Fruit fly (Drosophila melanogaster) whole organism, embryonic: ENCODE measurements around the gene CG14984.
A peak's percentile ranks its signal among the peaks of the same experiment; 100 is the strongest.

Experiments used
- ATbp ChIP-seq: fragments of 200-800 bp; sonication (Bioruptor generic); optimal IDR thresholded peaks from 2 replicates; lab custom pipeline; 2017; ENCODE audit warnings: missing biosample characterization, mild to moderate bottlenecking, missing genetic modification characterization, missing genetic modification reagents
- Ada2b ChIP-seq: fragments of 200-800 bp; sonication (Bioruptor generic); IDR thresholded peaks from 2 replicates; pipeline ENCODE4 v1.3.6; 2022; ENCODE audit warnings: missing biosample characterization, missing genetic modification characterization
- Atf3 ChIP-seq: fragments of 200-800 bp; sonication (Bioruptor generic); optimal IDR thresholded peaks from 3 replicates; lab custom pipeline; 2016; ENCODE audit warnings: missing biosample characterization, missing genetic modification characterization
- CG10274 ChIP-seq: fragments of 200-800 bp; sonication (Bioruptor generic); optimal IDR thresholded peaks from 3 replicates; lab custom pipeline; 2017; ENCODE audit warnings: missing biosample characterization, mild to moderate bottlenecking, missing genetic modification characterization
- CG10366 ChIP-seq: fragments of 200-800 bp; sonication (Bioruptor generic); IDR thresholded peaks from 2 replicates; pipeline ENCODE4 v1.3.6; 2022; ENCODE audit warnings: missing biosample characterization, missing genetic modification characterization
- CG11723 ChIP-seq: fragments of 200-800 bp; sonication (Bioruptor generic); optimal IDR thresholded peaks from 2 replicates; lab custom pipeline; 2017; ENCODE audit warnings: missing biosample characterization, mild to moderate bottlenecking, missing genetic modification characterization
- CG13775 ChIP-seq: fragments of 200-800 bp; sonication (Bioruptor generic); optimal IDR thresholded peaks from 3 replicates; lab custom pipeline; 2017; ENCODE audit warnings: missing biosample characterization, mild to moderate bottlenecking, missing genetic modification characterization
- CG14441 ChIP-seq: fragments of 200-800 bp; sonication (Bioruptor generic); IDR thresholded peaks from 2 replicates; pipeline ENCODE4 v1.3.6; 2022; ENCODE audit warnings: missing biosample characterization, missing genetic modification characterization
- CG16779 ChIP-seq: fragments of 200-800 bp; sonication (Bioruptor generic); IDR thresholded peaks from 2 replicates; pipeline ENCODE4 v1.3.6; 2022; ENCODE audit warnings: missing biosample characterization, missing genetic modification characterization
- CG17186 ChIP-seq: fragments of 200-800 bp; sonication (Bioruptor generic); optimal IDR thresholded peaks from 3 replicates; lab custom pipeline; 2017; ENCODE audit warnings: missing biosample characterization, missing genetic modification reagents, missing genetic modification characterization
- CG17802 ChIP-seq: fragments of 200-800 bp; sonication (Bioruptor generic); optimal IDR thresholded peaks from 2 replicates; lab custom pipeline; 2018; ENCODE audit warnings: missing biosample characterization, mild to moderate bottlenecking, missing genetic modification characterization, moderate library complexity
- CG18011 ChIP-seq: fragments of 200-800 bp; sonication (Bioruptor generic); optimal IDR thresholded peaks from 2 replicates; lab custom pipeline; 2017; ENCODE audit warnings: missing biosample characterization, missing genetic modification characterization, mild to moderate bottlenecking, moderate library complexity, missing genotype
- CG18764 ChIP-seq: fragments of 200-800 bp; sonication (Bioruptor generic); optimal IDR thresholded peaks from 3 replicates; lab custom pipeline; 2016; ENCODE audit warnings: missing biosample characterization, missing genetic modification characterization
- CG2120 ChIP-seq: fragments of 200-800 bp; sonication (Bioruptor generic); optimal IDR thresholded peaks from 3 replicates; lab custom pipeline; 2016; ENCODE audit warnings: missing biosample characterization, missing genetic modification characterization
- CG2202 ChIP-seq: fragments of 200-800 bp; sonication (Bioruptor generic); optimal IDR thresholded peaks from 2 replicates; lab custom pipeline; 2018; ENCODE audit warnings: missing biosample characterization, mild to moderate bottlenecking, missing genetic modification characterization
- CG4404 ChIP-seq: fragments of 200-800 bp; sonication (Bioruptor generic); IDR thresholded peaks from 2 replicates; pipeline ENCODE4 v1.3.6; 2022; ENCODE audit warnings: missing biosample characterization, missing genetic modification characterization
- CG7928 ChIP-seq: fragments of 200-800 bp; sonication (Bioruptor generic); optimal IDR thresholded peaks from 2 replicates; lab custom pipeline; 2017; ENCODE audit warnings: missing biosample characterization, mild to moderate bottlenecking, missing genetic modification characterization
- CG7987 ChIP-seq: fragments of 200-800 bp; sonication (Bioruptor generic); optimal IDR thresholded peaks from 2 replicates; lab custom pipeline; 2018; ENCODE audit warnings: missing biosample characterization, mild to moderate bottlenecking, missing genetic modification characterization, moderate library complexity
- CG9437 ChIP-seq: fragments of 200-800 bp; sonication (Bioruptor generic); optimal IDR thresholded peaks from 2 replicates; lab custom pipeline; 2018; ENCODE audit warnings: missing biosample characterization, mild to moderate bottlenecking, missing genetic modification characterization
- CG9876 ChIP-seq: fragments of 200-800 bp; sonication (Bioruptor generic); optimal IDR thresholded peaks from 2 replicates; lab custom pipeline; 2016; ENCODE audit warnings: missing biosample characterization, missing genetic modification characterization
- D ChIP-seq, 2 experiments: fragments of 200-800 bp in 1 of 2; fragments of >200 bp in 1 of 2; sonication (Bioruptor generic) in 1 of 2; optimal IDR thresholded peaks; 2 replicates in 1 of 2; 3 replicates in 1 of 2; lab custom pipeline; 2017; ENCODE audit warnings: mild to moderate bottlenecking in 1 of 2, missing biosample characterization in 1 of 2, missing genetic modification characterization in 1 of 2, missing genetic modification reagents in 1 of 2
- Eip74EF ChIP-seq, 2 experiments: fragments of 200-800 bp in 1 of 2; fragments of >200 bp in 1 of 2; sonication (Bioruptor generic) in 1 of 2; optimal IDR thresholded peaks; 2 replicates each; lab custom pipeline; 2017 to 2019; ENCODE audit warnings: missing biosample characterization in 2 of 2, missing genetic modification characterization in 2 of 2, mild to moderate bottlenecking in 1 of 2, moderate library complexity in 1 of 2
- Fer3 ChIP-seq: fragments of 200-800 bp; sonication (Bioruptor generic); optimal IDR thresholded peaks from 2 replicates; lab custom pipeline; 2018; ENCODE audit warnings: missing biosample characterization, mild to moderate bottlenecking, missing genetic modification characterization, moderate library complexity
- HLHmδ ChIP-seq: fragments of 200-800 bp; sonication (Bioruptor generic); optimal IDR thresholded peaks from 2 replicates; lab custom pipeline; 2018; ENCODE audit warnings: missing biosample characterization, mild to moderate bottlenecking, missing genetic modification characterization, moderate library complexity
- Jarid2 ChIP-seq: fragments of 200-800 bp; sonication (Bioruptor generic); optimal IDR thresholded peaks from 3 replicates; lab custom pipeline; 2017; ENCODE audit warnings: mild to moderate bottlenecking, missing biosample characterization, missing genetic modification reagents, missing genetic modification characterization
- Kr ChIP-seq: fragments of 200-800 bp; sonication (Bioruptor generic); optimal IDR thresholded peaks from 2 replicates; lab custom pipeline; 2017; ENCODE audit warnings: missing biosample characterization, mild to moderate bottlenecking, missing genetic modification characterization
- Max ChIP-seq: fragments of 200-800 bp; sonication (Bioruptor generic); optimal IDR thresholded peaks from 2 replicates; lab custom pipeline; 2016; ENCODE audit warnings: missing biosample characterization, mild to moderate bottlenecking, missing genetic modification characterization
- Sox102F ChIP-seq: fragments of 200-800 bp; sonication (Bioruptor generic); optimal IDR thresholded peaks from 2 replicates; lab custom pipeline; 2018; ENCODE audit warnings: missing biosample characterization, mild to moderate bottlenecking, missing genetic modification characterization, moderate library complexity
- ac ChIP-seq: fragments of 200-800 bp; sonication (Bioruptor generic); optimal IDR thresholded peaks from 3 replicates; lab custom pipeline; 2017; ENCODE audit warnings: missing biosample characterization, mild to moderate bottlenecking, missing genetic modification characterization
- al ChIP-seq: fragments of 200-800 bp; sonication (Bioruptor generic); IDR thresholded peaks from 2 replicates; pipeline ENCODE4 v1.3.6; 2022; ENCODE audit warnings: missing biosample characterization, missing genetic modification characterization
- ems ChIP-seq: fragments of 200-800 bp; sonication (Bioruptor generic); optimal IDR thresholded peaks from 3 replicates; lab custom pipeline; 2016; ENCODE audit warnings: missing biosample characterization, missing genetic modification characterization
- fd3F ChIP-seq: fragments of 200-800 bp; sonication (Bioruptor generic); optimal IDR thresholded peaks from 2 replicates; lab custom pipeline; 2018; ENCODE audit warnings: missing biosample characterization, mild to moderate bottlenecking, missing genetic modification characterization, moderate library complexity
- fu2 ChIP-seq: fragments of 200-800 bp; sonication (Bioruptor generic); optimal IDR thresholded peaks from 2 replicates; lab custom pipeline; 2016; ENCODE audit warnings: missing biosample characterization, missing genetic modification characterization
- grau ChIP-seq: fragments of 200-800 bp; optimal IDR thresholded peaks from 3 replicates; lab custom pipeline; 2019; ENCODE audit warnings: missing biosample characterization, mild to moderate bottlenecking, missing genetic modification characterization, moderate library complexity
- ham ChIP-seq: fragments of 200-800 bp; sonication (Bioruptor generic); IDR thresholded peaks from 2 replicates; pipeline ENCODE4 v1.3.6; 2022; ENCODE audit warnings: missing biosample characterization, missing genetic modification characterization
- kah ChIP-seq: fragments of 200-800 bp; sonication (Bioruptor generic); optimal IDR thresholded peaks from 2 replicates; lab custom pipeline; 2018; ENCODE audit warnings: missing biosample characterization, mild to moderate bottlenecking, missing genetic modification characterization
- lab ChIP-seq: fragments of 200-800 bp; sonication (Bioruptor generic); optimal IDR thresholded peaks from 3 replicates; lab custom pipeline; 2017; ENCODE audit warnings: missing biosample characterization, missing genetic modification characterization, mild to moderate bottlenecking, moderate library complexity, missing genetic modification reagents
- luna ChIP-seq: fragments of 200-800 bp; sonication (Bioruptor generic); optimal IDR thresholded peaks from 2 replicates; lab custom pipeline; 2016; ENCODE audit warnings: missing biosample characterization, missing genetic modification characterization
- mam ChIP-seq: fragments of 200-800 bp; sonication (Bioruptor generic); optimal IDR thresholded peaks from 3 replicates; lab custom pipeline; 2016; ENCODE audit warnings: missing biosample characterization, missing genetic modification characterization
- mirr ChIP-seq: fragments of 200-800 bp; sonication (Bioruptor generic); optimal IDR thresholded peaks from 3 replicates; lab custom pipeline; 2018; ENCODE audit warnings: missing biosample characterization, mild to moderate bottlenecking, missing genetic modification characterization
- nau ChIP-seq: fragments of 200-800 bp; sonication (Bioruptor generic); optimal IDR thresholded peaks from 3 replicates; lab custom pipeline; 2017; ENCODE audit warnings: missing biosample characterization, mild to moderate bottlenecking, missing genetic modification characterization, missing genetic modification reagents
- odd ChIP-seq: fragments of 200-800 bp; sonication (Bioruptor generic); optimal IDR thresholded peaks from 2 replicates; lab custom pipeline; 2017; ENCODE audit warnings: missing biosample characterization, mild to moderate bottlenecking, missing genetic modification characterization
- pita ChIP-seq: fragments of 200-800 bp; sonication (Bioruptor generic); optimal IDR thresholded peaks from 2 replicates; lab custom pipeline; 2017; ENCODE audit warnings: missing biosample characterization, mild to moderate bottlenecking, missing genetic modification characterization
- pros ChIP-seq: fragments of 200-800 bp; sonication (Bioruptor generic); optimal IDR thresholded peaks from 3 replicates; lab custom pipeline; 2019; ENCODE audit warnings: missing biosample characterization, mild to moderate bottlenecking, missing genetic modification characterization, moderate library complexity
- scrt ChIP-seq: fragments of 200-800 bp; sonication (Bioruptor generic); optimal IDR thresholded peaks from 2 replicates; lab custom pipeline; 2018; ENCODE audit warnings: missing biosample characterization, mild to moderate bottlenecking, missing genetic modification characterization, moderate library complexity
- sd ChIP-seq: fragments of 200-800 bp; sonication (Bioruptor generic); optimal IDR thresholded peaks from 3 replicates; lab custom pipeline; 2018; ENCODE audit warnings: missing biosample characterization, mild to moderate bottlenecking, missing genetic modification characterization, moderate library complexity
- shn ChIP-seq: fragments of 200-800 bp; sonication (Bioruptor generic); optimal IDR thresholded peaks from 3 replicates; lab custom pipeline; 2016; ENCODE audit warnings: missing biosample characterization, missing genetic modification characterization
- trem ChIP-seq: fragments of 200-800 bp; optimal IDR thresholded peaks from 3 replicates; lab custom pipeline; 2019; ENCODE audit warnings: missing biosample characterization, mild to moderate bottlenecking, missing genetic modification characterization, moderate library complexity
- wdn ChIP-seq: fragments of 200-800 bp; sonication (Bioruptor generic); IDR thresholded peaks from 2 replicates; pipeline ENCODE4 v1.3.6; 2022; ENCODE audit warnings: missing biosample characterization, missing genetic modification characterization

CG14984 gene

dm6 chr3L:3935567-3936207, 16.7 kb downstream of the CG14984 start, which contains the start of gene Eip63F-1 (continued):
- peak; percentile 70 for TF ChIP-seq lab
- no peak for TF ChIP-seq Atf3 (GFP tag; lab: Kevin White, UChicago)
- no peak for TF ChIP-seq CG9876 (GFP tag; lab: Kevin White, UChicago)
- peak; percentile 36 for TF ChIP-seq sd (tag; lab: Kevin White, UChicago)
- TF ChIP-seq CG11723: no peak
- no peak for TF ChIP-seq Kr (GFP tag; lab: Kevin White, UChicago)
- peak; percentile 60 for TF ChIP-seq Jarid2 (GFP tag; lab: Kevin White, UChicago)
- TF ChIP-seq grau (tag; lab: Kevin White, UChicago): peak; percentile 79
- TF ChIP-seq D (optimal IDR thresholded peaks at IDR 0.05; lab: Kevin White, UChicago): no peak
- peak; percentile 52 for TF ChIP-seq D (GFP tag; optimal IDR thresholded peaks at IDR 0.05; lab: Kevin White, UChicago)
- no peak for TF ChIP-seq ac (GFP tag; lab: Kevin White, UChicago)
- peak; percentile 39 for TF ChIP-seq nau (GFP tag; lab: Kevin White, UChicago)
- no peak for TF ChIP-seq HLHmδ (GFP tag; lab: Kevin White, UChicago)
- TF ChIP-seq CG13775 (GFP tag; lab: Kevin White, UChicago): peak; percentile 55
- TF ChIP-seq al: peak; percentile 54; the same call in 1 of the 2 replicates
- peak; percentile 53 for TF ChIP-seq kah (GFP tag; lab: Kevin White, UChicago)
- TF ChIP-seq Fer3: peak; percentile 61
- TF ChIP-seq CG17802 (tag; lab: Kevin White, UChicago): no peak
- peak; percentile 51 for TF ChIP-seq ATbp
- peak; percentile 56 for TF ChIP-seq fd3F (GFP tag; lab: Kevin White, UChicago)
- peak; percentile 63; the same call in 1 of the 2 replicates for TF ChIP-seq CG10366 (GFP tag; lab: Robert Waterston, UW)
- no peak for TF ChIP-seq shn (GFP tag; lab: Kevin White, UChicago)
- TF ChIP-seq mirr (GFP tag; lab: Kevin White, UChicago): no peak
- TF ChIP-seq luna (GFP tag; lab: Kevin White, UChicago): no peak
- no peak for TF ChIP-seq ems (GFP tag; lab: Kevin White, UChicago)
- TF ChIP-seq trem (tag; lab: Kevin White, UChicago): peak; percentile 28
- TF ChIP-seq odd (GFP tag; lab: Kevin White, UChicago): peak; percentile 51
- no peak for TF ChIP-seq pros (GFP tag; lab: Kevin White, UChicago)
- TF ChIP-seq CG7987 (GFP tag; lab: Kevin White, UChicago): no peak
- no peak for TF ChIP-seq wdn (GFP tag; lab: Robert Waterston, UW)
- TF ChIP-seq ham (GFP tag; lab: Robert Waterston, UW): no peak
- TF ChIP-seq mam: no peak
- peak; percentile 81 for TF ChIP-seq scrt (GFP tag; lab: Kevin White, UChicago)
- peak; percentile 75 for TF ChIP-seq CG9437 (GFP tag; lab: Kevin White, UChicago)
- TF ChIP-seq CG4404: peak; percentile 19; the same call in 1 of the 2 replicates
- peak; percentile 11 for TF ChIP-seq Max
- TF ChIP-seq CG2202 (tag; lab: Kevin White, UChicago): no peak
- peak; percentile 81 for TF ChIP-seq Sox102F
- TF ChIP-seq CG10274 (GFP tag; lab: Kevin White, UChicago): peak; percentile 36
- no peak for TF ChIP-seq pita (GFP tag; lab: Kevin White, UChicago)
- TF ChIP-seq Ada2b: peak; percentile 35; the same call in 1 of the 2 replicates
- no peak for TF ChIP-seq CG17186
- no peak for TF ChIP-seq Eip74EF (GFP tag; optimal IDR thresholded peaks at IDR 0.05; lab: Kevin White, UChicago)
- TF ChIP-seq CG14441 (GFP tag; lab: Robert Waterston, UW): no peak
- TF ChIP-seq CG18764: peak; percentile 55
- no peak for TF ChIP-seq CG16779
- TF ChIP-seq fu2 (GFP tag; lab: Kevin White, UChicago): no peak
- peak; percentile 58 for TF ChIP-seq CG2120 (GFP tag; lab: Kevin White, UChicago)
- TF ChIP-seq CG7928 (GFP tag; lab: Kevin White, UChicago): no peak
- TF ChIP-seq CG18011 (GFP tag; lab: Kevin White, UChicago): no peak
